In the genomic region with DNA sequence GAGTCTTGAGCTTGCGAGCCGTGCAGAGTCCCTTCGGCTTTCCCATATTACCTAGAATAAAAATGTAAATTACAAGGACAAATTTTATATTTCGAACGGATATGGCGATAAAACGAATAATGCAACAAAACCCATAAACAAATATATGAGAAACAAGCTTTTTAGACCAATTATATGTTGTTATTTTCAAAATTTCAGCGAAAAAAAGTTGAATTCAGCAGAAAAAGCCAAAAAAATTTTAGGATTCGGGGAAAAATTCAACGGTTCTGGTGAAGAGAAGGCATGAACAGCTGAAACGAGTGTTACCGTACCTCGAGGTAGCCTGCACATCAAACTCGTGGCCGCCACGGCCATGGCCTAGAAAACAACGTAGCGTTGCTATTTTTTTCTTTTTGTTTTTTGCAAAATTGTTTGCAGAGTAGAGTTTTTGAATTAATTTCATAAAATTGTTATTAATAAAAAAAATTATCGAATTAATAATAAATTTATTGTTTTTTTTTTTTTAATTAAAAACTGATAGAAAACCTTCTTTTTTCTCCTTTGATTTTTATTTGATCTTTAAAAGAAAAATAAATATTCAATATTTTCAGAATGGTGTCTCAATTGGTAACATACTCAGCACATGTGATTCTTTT, we compare ENCODE assay signal across 4 worm cellular contexts.
TF ChIP-seq lines count a peak whose summit lies in the region.

rps-23 (minus strand) TSS at position 51 of the 635 bp plus-strand sequence.
dpm-3 (plus strand) TSS at position 585 of the 635 bp plus-strand sequence.

TF ChIP-seq in whole organism, L2 larva, 48 proteins besides CTCF, POLR2A, EP300 and RAD21 (continued from another document):
- peak; percentile 93 for TF ChIP-seq nhr-25 (tag; optimal IDR thresholded peaks at IDR 0.05; lab: Kevin White, UChicago)
- TF ChIP-seq ama-1 (optimal IDR thresholded peaks at IDR 0.05; lab: Kevin White, UChicago) = peak; percentile 25
- peak; percentile 8 for TF ChIP-seq ceh-16 (tag; optimal IDR thresholded peaks at IDR 0.05; lab: Kevin White, UChicago)
- TF ChIP-seq alr-1 (tag; optimal IDR thresholded peaks at IDR 0.05; lab: Kevin White, UChicago) = no peak
- no peak for TF ChIP-seq unc-39 (tag; optimal IDR thresholded peaks at IDR 0.05; lab: Kevin White, UChicago)
- peak; percentile 33 to 49 for TF ChIP-seq mdl-1 (tag; optimal IDR thresholded peaks at IDR 0.05; lab: Kevin White, UChicago)
- TF ChIP-seq nhr-129 (tag; optimal IDR thresholded peaks at IDR 0.05; lab: Kevin White, UChicago) = peak; percentile 99
- TF ChIP-seq blmp-1 (tag; optimal IDR thresholded peaks at IDR 0.05; lab: Kevin White, UChicago; ENCODE audit: insufficient read depth) = peak; percentile 75
- peak; percentile 73 for TF ChIP-seq Y55F3AM.14 (GFP tag; optimal IDR thresholded peaks at IDR 0.05; lab: Kevin White, UChicago)
- TF ChIP-seq nhr-77 (tag; optimal IDR thresholded peaks at IDR 0.05; lab: Kevin White, UChicago) = peak; percentile 50
- no peak for TF ChIP-seq ztf-1 (GFP tag; conservative IDR thresholded peaks at IDR 0.05; lab: Robert Waterston, UW)
- peak; percentile 51 for TF ChIP-seq R02D3.7 (tag; optimal IDR thresholded peaks at IDR 0.05; lab: Kevin White, UChicago)
- peak; percentile 86 for TF ChIP-seq ztf-4 (tag; optimal IDR thresholded peaks at IDR 0.05; lab: Kevin White, UChicago)
- peak; percentile 11 for TF ChIP-seq nhr-11 (tag; optimal IDR thresholded peaks at IDR 0.05; lab: Kevin White, UChicago)
- peak; percentile 88 for TF ChIP-seq sem-4 (tag; optimal IDR thresholded peaks at IDR 0.05; lab: Kevin White, UChicago)
- peak; percentile 81 for TF ChIP-seq fos-1 (tag; optimal IDR thresholded peaks at IDR 0.05; lab: Kevin White, UChicago)
- TF ChIP-seq nhr-237 (tag; optimal IDR thresholded peaks at IDR 0.05; lab: Kevin White, UChicago) = peak; percentile 62
- TF ChIP-seq nhr-23 (tag; optimal IDR thresholded peaks at IDR 0.05; lab: Kevin White, UChicago) = no peak
- peak; percentile 79 for TF ChIP-seq snpc-4 (tag; optimal IDR thresholded peaks at IDR 0.05; lab: Kevin White, UChicago)
- TF ChIP-seq egl-27 (tag; optimal IDR thresholded peaks at IDR 0.05; lab: Kevin White, UChicago) = peak; percentile 73
- TF ChIP-seq nhr-6 (tag; optimal IDR thresholded peaks at IDR 0.05; lab: Kevin White, UChicago) = peak; percentile 76
- TF ChIP-seq sma-9 (GFP tag; optimal IDR thresholded peaks at IDR 0.05; lab: Kevin White, UChicago) = peak; percentile 93
- no peak for TF ChIP-seq sma-9 (tag; optimal IDR thresholded peaks at IDR 0.05; lab: Kevin White, UChicago)
- peak; percentile 95 for TF ChIP-seq sma-3 (GFP tag; optimal IDR thresholded peaks at IDR 0.05; lab: Kevin White, UChicago)
- TF ChIP-seq lin-13 (GFP tag; optimal IDR thresholded peaks at IDR 0.05; lab: Kevin White, UChicago) = peak; percentile 96
- TF ChIP-seq ztf-11 (tag; optimal IDR thresholded peaks at IDR 0.05; lab: Kevin White, UChicago) = no peak
- TF ChIP-seq ZK546.5 (tag; optimal IDR thresholded peaks at IDR 0.05; lab: Kevin White, UChicago) = peak; percentile 98
- no peak for TF ChIP-seq elt-3 (tag; optimal IDR thresholded peaks at IDR 0.05; lab: Kevin White, UChicago)

TF ChIP-seq in whole organism, L4 larva, 104 proteins besides CTCF, POLR2A, EP300 and RAD21 (continued from another document and continues in another):
- TF ChIP-seq madf-5 (GFP tag; IDR thresholded peaks at IDR 0.05; lab: Robert Waterston, UW) = peak; percentile 71 to 95; a peak in 2 of 4 replicates
- no peak for TF ChIP-seq zip-11 (GFP tag; IDR thresholded peaks at IDR 0.05; lab: Robert Waterston, UW)
- peak; percentile 62 for TF ChIP-seq zip-2 (tag; optimal IDR thresholded peaks at IDR 0.05; lab: Kevin White, UChicago)
- peak; percentile 97 for TF ChIP-seq dmd-9 (GFP tag; IDR thresholded peaks at IDR 0.05; lab: Robert Waterston, UW)
- TF ChIP-seq mdl-1 (tag; optimal IDR thresholded peaks at IDR 0.05; lab: Kevin White, UChicago) = peak; percentile 29 to 67
- no peak for TF ChIP-seq nhr-111 (GFP tag; optimal IDR thresholded peaks at IDR 0.05; lab: Kevin White, UChicago)
- peak; percentile 98 for TF ChIP-seq unc-130 (GFP tag; optimal IDR thresholded peaks at IDR 0.05; lab: Kevin White, UChicago)
- peak; percentile 89 for TF ChIP-seq nhr-25 (tag; optimal IDR thresholded peaks at IDR 0.05; lab: Kevin White, UChicago; ENCODE audit: borderline replicate concordance, insufficient read depth)
- peak; percentile 99 for TF ChIP-seq mes-2 (tag; optimal IDR thresholded peaks at IDR 0.05; lab: Kevin White, UChicago; ENCODE audit: poor library complexity, severe bottlenecking)
- no peak for TF ChIP-seq R02D3.7 (tag; optimal IDR thresholded peaks at IDR 0.05; lab: Kevin White, UChicago)
- TF ChIP-seq attf-4 (tag; optimal IDR thresholded peaks at IDR 0.05; lab: Kevin White, UChicago) = no peak
- peak; percentile 61 for TF ChIP-seq spr-1 (tag; optimal IDR thresholded peaks at IDR 0.05; lab: Kevin White, UChicago)
- peak; percentile 89 for TF ChIP-seq zfp-2 (tag; optimal IDR thresholded peaks at IDR 0.05; lab: Kevin White, UChicago)
- TF ChIP-seq lin-38 (GFP tag; IDR thresholded peaks at IDR 0.05; lab: Robert Waterston, UW) = peak; percentile 90
- 0 out of 2 replicates have a peak, but pooled peaks have one; percentile 23 for TF ChIP-seq Y75B8A.6 (GFP tag; IDR thresholded peaks at IDR 0.05; lab: Robert Waterston, UW)
- TF ChIP-seq nhr-48 (tag; optimal IDR thresholded peaks at IDR 0.05; lab: Kevin White, UChicago) = peak; percentile 63
- TF ChIP-seq ZK546.5 (tag; optimal IDR thresholded peaks at IDR 0.05; lab: Kevin White, UChicago) = peak; percentile 92 to 97
- peak; percentile 43; the same call in 1 of the 2 replicates for TF ChIP-seq daf-19 (GFP tag; conservative IDR thresholded peaks at IDR 0.05; lab: Robert Waterston, UW)
- TF ChIP-seq ama-1 (optimal IDR thresholded peaks at IDR 0.05; lab: Kevin White, UChicago) = peak; percentile 82
- TF ChIP-seq T26A8.4 (GFP tag; IDR thresholded peaks at IDR 0.05; lab: Robert Waterston, UW) = peak; percentile 92
- peak; percentile 54; the same call in 1 of the 2 replicates for TF ChIP-seq lim-7 (GFP tag; IDR thresholded peaks at IDR 0.05; lab: Robert Waterston, UW)
- TF ChIP-seq ces-1 (GFP tag; optimal IDR thresholded peaks at IDR 0.05; lab: Kevin White, UChicago) = peak; percentile 16
- peak; percentile 97 for TF ChIP-seq aha-1 (tag; lab: Kevin White, UChicago)
- 0 out of 2 replicates have a peak, but pooled peaks have one; percentile 69 for TF ChIP-seq dmd-8 (GFP tag; IDR thresholded peaks at IDR 0.05; lab: Robert Waterston, UW)
- peak; percentile 97 for TF ChIP-seq hlh-11 (tag; optimal IDR thresholded peaks at IDR 0.05; lab: Kevin White, UChicago)
- no peak for TF ChIP-seq unc-39 (tag; optimal IDR thresholded peaks at IDR 0.05; lab: Kevin White, UChicago)
- 0 out of 2 replicates have a peak, but pooled peaks have one; percentile 58 for TF ChIP-seq mxl-2 (GFP tag; conservative IDR thresholded peaks at IDR 0.05; lab: Robert Waterston, UW)
- TF ChIP-seq php-3 (GFP tag; IDR thresholded peaks at IDR 0.05; lab: Robert Waterston, UW) = peak; percentile 85
- TF ChIP-seq T20F7.1 (GFP tag; optimal IDR thresholded peaks at IDR 0.05; lab: Kevin White, UChicago) = peak; percentile 90
- peak; percentile 88 for TF ChIP-seq hmg-1.1 (GFP tag; IDR thresholded peaks at IDR 0.05; lab: Robert Waterston, UW)

TF ChIP-seq in whole organism, late embryonic, 69 proteins besides CTCF, POLR2A, EP300 and RAD21 (continued from another document and continues in another):
- TF ChIP-seq K09A11.1 (tag; optimal IDR thresholded peaks at IDR 0.05; lab: Kevin White, UChicago; ENCODE audit: insufficient read depth) = no peak
- TF ChIP-seq hlh-13 (GFP tag; optimal IDR thresholded peaks at IDR 0.05; lab: Kevin White, UChicago) = peak; percentile 57
- TF ChIP-seq che-1 (tag; optimal IDR thresholded peaks at IDR 0.05; lab: Kevin White, UChicago) = peak; percentile 26
- TF ChIP-seq hlh-30 (tag; optimal IDR thresholded peaks at IDR 0.05; lab: Kevin White, UChicago; ENCODE audit: insufficient read depth) = peak; percentile 69
- peak; percentile 10 for TF ChIP-seq T23F11.4 (GFP tag; optimal IDR thresholded peaks at IDR 0.05; lab: Kevin White, UChicago)
- TF ChIP-seq npax-4 (tag; optimal IDR thresholded peaks at IDR 0.05; lab: Kevin White, UChicago) = no peak
- peak; percentile 70 for TF ChIP-seq ref-2 (tag; optimal IDR thresholded peaks at IDR 0.05; lab: Kevin White, UChicago)
- peak; percentile 13 for TF ChIP-seq ceh-30 (tag; optimal IDR thresholded peaks at IDR 0.05; lab: Kevin White, UChicago)
- TF ChIP-seq ceh-6 (GFP tag; optimal IDR thresholded peaks at IDR 0.05; lab: Kevin White, UChicago) = no peak
- TF ChIP-seq sox-4 (tag; optimal IDR thresholded peaks at IDR 0.05; lab: Kevin White, UChicago) = no peak
- TF ChIP-seq C38D4.7 (GFP tag; optimal IDR thresholded peaks at IDR 0.05; lab: Kevin White, UChicago) = no peak
- TF ChIP-seq hlh-15 (tag; optimal IDR thresholded peaks at IDR 0.05; lab: Kevin White, UChicago) = no peak
- TF ChIP-seq pag-3 (tag; optimal IDR thresholded peaks at IDR 0.05; lab: Kevin White, UChicago; ENCODE audit: borderline replicate concordance) = no peak
- TF ChIP-seq fkh-10 (GFP tag; optimal IDR thresholded peaks at IDR 0.05; lab: Kevin White, UChicago) = no peak
- TF ChIP-seq rnt-1 (tag; optimal IDR thresholded peaks at IDR 0.05; lab: Kevin White, UChicago) = peak; percentile 82
- TF ChIP-seq unc-86 (tag; optimal IDR thresholded peaks at IDR 0.05; lab: Kevin White, UChicago) = peak; percentile 48
- TF ChIP-seq C08G9.2 (tag; optimal IDR thresholded peaks at IDR 0.05; lab: Kevin White, UChicago) = peak; percentile 92
- peak; percentile 20 for TF ChIP-seq hlh-6 (tag; optimal IDR thresholded peaks at IDR 0.05; lab: Kevin White, UChicago)
- TF ChIP-seq pqm-1 (tag; optimal IDR thresholded peaks at IDR 0.05; lab: Kevin White, UChicago) = peak; percentile 49
- TF ChIP-seq ceh-18 (tag; optimal IDR thresholded peaks at IDR 0.05; lab: Kevin White, UChicago) = peak; percentile 64
- TF ChIP-seq ceh-22 (tag; optimal IDR thresholded peaks at IDR 0.05; lab: Kevin White, UChicago) = no peak
- TF ChIP-seq K02D7.2 (tag; optimal IDR thresholded peaks at IDR 0.05; lab: Kevin White, UChicago) = no peak
- no peak for TF ChIP-seq ahr-1 (tag; optimal IDR thresholded peaks at IDR 0.05; lab: Kevin White, UChicago)
- peak; percentile 76 for TF ChIP-seq fkh-6 (tag; optimal IDR thresholded peaks at IDR 0.05; lab: Kevin White, UChicago)
- TF ChIP-seq tbx-7 (tag; optimal IDR thresholded peaks at IDR 0.05; lab: Kevin White, UChicago) = peak; percentile 64
- TF ChIP-seq ztf-16 (tag; optimal IDR thresholded peaks at IDR 0.05; lab: Kevin White, UChicago) = peak; percentile 38
- TF ChIP-seq dmd-4 (tag; optimal IDR thresholded peaks at IDR 0.05; lab: Kevin White, UChicago; ENCODE audit: borderline replicate concordance) = no peak
- TF ChIP-seq fax-1 (tag; optimal IDR thresholded peaks at IDR 0.05; lab: Kevin White, UChicago) = peak; percentile 76
- TF ChIP-seq ets-4 (tag; optimal IDR thresholded peaks at IDR 0.05; lab: Kevin White, UChicago) = peak; percentile 93
- TF ChIP-seq pros-1 (tag; optimal IDR thresholded peaks at IDR 0.05; lab: Kevin White, UChicago) = no peak
- TF ChIP-seq nhr-11 (tag; optimal IDR thresholded peaks at IDR 0.05; lab: Kevin White, UChicago) = no peak
- peak; percentile 72 for TF ChIP-seq madf-2 (tag; optimal IDR thresholded peaks at IDR 0.05; lab: Kevin White, UChicago)
- TF ChIP-seq gmeb-2 (tag; optimal IDR thresholded peaks at IDR 0.05; lab: Kevin White, UChicago) = no peak
- TF ChIP-seq ceh-19 (GFP tag; optimal IDR thresholded peaks at IDR 0.05; lab: Kevin White, UChicago) = no peak
- TF ChIP-seq pat-9 (tag; optimal IDR thresholded peaks at IDR 0.05; lab: Kevin White, UChicago) = no peak
- TF ChIP-seq tbx-2 (tag; optimal IDR thresholded peaks at IDR 0.05; lab: Kevin White, UChicago) = peak; percentile 93

TF ChIP-seq in whole organism, mixed stage, embryonic, 35 proteins besides CTCF, POLR2A, EP300 and RAD21 (continued from another document):
- TF ChIP-seq lsy-2 (tag; optimal IDR thresholded peaks at IDR 0.05; lab: Kevin White, UChicago) = peak; percentile 99
- TF ChIP-seq mab-5 (tag; optimal IDR thresholded peaks at IDR 0.05; lab: Kevin White, UChicago) = peak; percentile 45
- TF ChIP-seq ces-1 (GFP tag; optimal IDR thresholded peaks at IDR 0.05; lab: Kevin White, UChicago) = no peak
- peak; percentile 88 for TF ChIP-seq ceh-39 (tag; optimal IDR thresholded peaks at IDR 0.05; lab: Kevin White, UChicago)
- TF ChIP-seq sptf-1 (tag; optimal IDR thresholded peaks at IDR 0.05; lab: Kevin White, UChicago) = peak; percentile 78
- peak; percentile 45 for TF ChIP-seq M03D4.4 (tag; optimal IDR thresholded peaks at IDR 0.05; lab: Kevin White, UChicago)
- no peak for TF ChIP-seq ceh-83 (GFP tag; optimal IDR thresholded peaks at IDR 0.05; lab: Kevin White, UChicago)
- TF ChIP-seq nhr-2 (tag; optimal IDR thresholded peaks at IDR 0.05; lab: Kevin White, UChicago) = peak; percentile 64
